Fruit fly (Drosophila melanogaster) whole organism, larva: ENCODE data around the gene ddbt.

ENCODE experiments used
- noc ChIP-seq: fragments of 200-800 bp; sonication (Bioruptor generic); optimal IDR thresholded peaks from 3 replicates; lab custom pipeline; 2019; ENCODE audit warnings: missing biosample characterization, mild to moderate bottlenecking, missing genetic modification characterization, moderate library complexity

ddbt gene

DNA sequence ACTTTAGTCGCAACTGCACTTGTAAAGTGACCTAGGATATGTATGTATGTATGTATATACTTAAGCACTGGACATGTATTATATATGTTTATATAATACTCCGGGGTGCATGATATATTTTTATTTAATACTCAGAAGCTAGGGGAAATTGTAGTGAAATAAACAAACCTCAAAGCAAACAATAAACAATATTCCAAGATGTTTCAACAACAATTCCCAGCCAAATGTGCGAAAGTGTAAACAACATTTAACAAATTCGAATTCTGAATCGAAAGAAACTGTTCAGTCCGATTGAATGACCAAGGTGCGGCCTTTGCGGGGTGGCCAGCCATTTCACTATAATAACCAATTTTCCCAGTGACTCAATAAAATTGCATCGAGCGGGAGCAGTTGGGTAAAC, 23.2 kb downstream of the ddbt start:
- TF ChIP-seq noc (tag; lab: Kevin White, UChicago) = no peak

DNA sequence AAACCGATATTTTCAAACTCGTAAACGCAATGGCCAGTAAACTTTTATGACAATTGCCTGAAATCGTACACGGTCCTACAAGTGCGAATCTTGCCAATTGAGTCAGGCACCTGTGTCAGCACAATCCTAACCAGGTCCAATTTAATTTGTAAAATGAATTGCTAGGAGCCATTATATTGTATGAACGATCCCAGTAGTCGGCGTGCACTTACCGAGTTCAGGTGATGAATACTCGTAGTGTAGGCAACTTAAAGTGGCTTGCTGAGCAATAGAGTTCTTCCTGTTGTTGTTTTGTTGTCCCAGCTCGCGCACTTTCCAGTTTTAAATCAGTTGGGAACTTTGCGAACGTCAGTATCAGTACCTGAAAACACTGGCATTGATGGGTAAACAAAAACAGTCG, 23.7 kb downstream of the ddbt start:
- TF ChIP-seq noc (tag; lab: Kevin White, UChicago) = no peak

DNA sequence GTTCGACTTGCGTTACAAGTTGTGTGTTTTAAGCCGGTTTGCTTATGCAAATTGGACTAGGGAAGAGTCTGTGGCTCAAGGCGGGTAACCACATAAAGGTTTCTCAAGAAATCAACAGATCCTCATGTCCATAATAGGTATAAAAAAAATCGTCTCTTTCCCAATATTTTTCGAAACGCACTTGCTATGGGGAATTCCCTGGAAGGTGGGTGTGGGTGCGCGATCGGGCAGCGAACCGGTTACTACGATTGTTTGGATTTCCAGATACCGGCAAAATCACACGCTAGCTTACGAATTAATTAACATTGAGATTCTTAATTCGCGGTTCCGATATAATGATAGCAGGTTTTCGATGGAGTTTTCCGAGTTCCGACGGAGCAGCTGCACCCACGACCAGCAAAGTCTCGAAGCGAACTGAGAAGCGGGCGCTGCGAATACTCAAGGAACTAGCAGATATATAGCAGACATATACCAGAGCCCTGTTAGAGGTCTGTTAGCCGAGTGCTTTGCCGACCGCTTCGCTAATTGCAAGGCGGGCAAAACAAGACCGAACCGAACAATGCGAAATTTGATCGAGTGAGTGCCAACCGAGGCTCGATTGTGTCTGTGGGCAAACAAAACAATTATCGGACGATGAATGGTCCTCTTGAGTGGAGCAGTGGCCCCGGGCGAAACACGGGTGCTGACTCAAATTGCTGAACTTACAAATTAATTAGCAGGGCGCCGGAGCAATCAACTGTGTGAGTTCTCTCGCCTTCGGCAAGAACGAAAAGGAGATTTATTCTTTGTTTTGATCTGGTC, 24.4 kb downstream of the ddbt start:
- TF ChIP-seq noc (tag; lab: Kevin White, UChicago) = peak; percentile 18

DNA sequence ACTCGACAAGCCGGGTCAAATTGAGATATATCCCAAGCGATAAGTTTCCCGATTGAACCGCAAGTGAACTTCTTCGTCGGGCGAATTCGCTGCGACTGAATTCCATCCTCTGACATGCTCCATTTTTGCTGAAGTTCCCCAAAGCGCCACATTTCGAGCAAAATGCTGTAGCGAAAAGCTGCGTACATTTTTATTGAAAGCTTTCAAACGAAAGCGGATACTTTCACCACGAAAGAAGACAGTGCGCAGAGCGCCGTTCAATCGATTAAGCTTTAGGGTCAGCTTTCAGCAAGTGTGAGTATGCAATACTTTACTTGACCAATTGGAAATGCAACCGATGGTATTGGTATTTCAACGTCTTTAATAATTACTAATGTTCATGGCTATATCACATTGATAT, 26.0 kb downstream of the ddbt start, which contains the start of gene mthl10:
TSS of gene mthl10 (minus strand) at position 77 of the 400 bp plus-strand sequence.
- TF ChIP-seq noc (tag; lab: Kevin White, UChicago) = no peak

DNA sequence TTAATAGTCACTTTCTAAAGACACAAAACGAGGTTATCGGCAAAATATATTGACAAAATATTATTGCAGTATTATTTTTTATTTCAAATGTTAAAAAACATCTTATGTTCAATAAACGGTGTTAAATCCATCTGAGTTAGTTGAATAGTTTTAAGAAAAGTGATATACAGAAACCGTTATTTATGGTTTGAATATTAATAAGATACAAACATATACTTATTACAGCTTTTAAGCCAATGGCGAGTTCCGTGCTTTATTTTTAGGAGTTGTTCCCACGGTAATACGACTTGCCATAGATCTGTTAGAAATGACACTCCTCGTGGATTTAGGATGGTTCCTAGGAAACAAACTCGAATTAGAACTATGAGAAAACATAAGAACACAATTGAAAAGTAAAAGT, 26.4 kb downstream of the ddbt start:
- TF ChIP-seq noc (tag; lab: Kevin White, UChicago) = no peak

DNA sequence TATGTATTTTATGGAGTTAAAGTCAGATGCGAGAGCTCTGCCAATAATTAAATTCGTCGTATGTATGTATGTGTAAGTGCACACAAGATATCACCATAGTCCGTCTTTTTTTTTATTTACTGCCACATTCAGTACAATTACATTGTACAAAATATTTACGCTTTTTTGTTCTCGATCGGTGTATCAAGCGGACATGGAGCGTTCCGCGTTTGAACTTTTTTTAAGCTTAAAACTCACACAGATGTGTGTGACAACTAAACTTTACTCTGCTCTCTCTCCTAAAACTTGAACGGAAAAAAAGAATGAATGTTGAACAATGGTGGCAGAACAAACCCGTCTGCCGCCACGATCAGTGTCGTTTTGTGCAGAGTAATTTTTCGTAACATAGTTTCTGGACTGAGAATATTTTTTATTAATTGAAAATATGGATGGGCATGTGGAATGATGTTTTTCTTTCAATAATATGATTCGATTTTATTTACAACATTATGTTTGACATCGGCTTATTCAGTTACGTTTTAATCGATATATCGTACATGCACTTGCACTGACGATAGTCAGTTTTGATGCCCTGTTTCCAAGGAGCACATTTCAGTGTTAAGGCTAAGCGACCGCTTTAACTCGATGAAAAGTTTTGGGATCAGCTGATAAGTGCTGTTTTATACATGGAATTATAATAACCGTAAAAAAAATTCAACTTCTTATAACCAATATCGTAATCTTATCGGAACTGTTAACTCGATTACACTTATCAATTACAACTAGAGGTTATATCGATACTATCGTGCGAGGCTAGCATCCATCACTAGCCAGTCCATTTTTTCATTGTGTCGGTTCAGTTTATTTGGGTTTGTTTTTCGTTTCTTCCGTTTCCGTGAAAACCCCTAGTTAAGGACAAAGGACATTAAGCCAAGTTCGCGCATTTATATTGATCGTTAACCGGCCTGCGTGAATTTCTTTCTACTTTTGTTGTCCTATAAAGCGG, 30.1 kb downstream of the ddbt start, which contains the start of gene mth:
TSS of gene mth (minus strand) at position 302 of the 985 bp plus-strand sequence.
- peak; percentile 36 for TF ChIP-seq noc (tag; lab: Kevin White, UChicago)

DNA sequence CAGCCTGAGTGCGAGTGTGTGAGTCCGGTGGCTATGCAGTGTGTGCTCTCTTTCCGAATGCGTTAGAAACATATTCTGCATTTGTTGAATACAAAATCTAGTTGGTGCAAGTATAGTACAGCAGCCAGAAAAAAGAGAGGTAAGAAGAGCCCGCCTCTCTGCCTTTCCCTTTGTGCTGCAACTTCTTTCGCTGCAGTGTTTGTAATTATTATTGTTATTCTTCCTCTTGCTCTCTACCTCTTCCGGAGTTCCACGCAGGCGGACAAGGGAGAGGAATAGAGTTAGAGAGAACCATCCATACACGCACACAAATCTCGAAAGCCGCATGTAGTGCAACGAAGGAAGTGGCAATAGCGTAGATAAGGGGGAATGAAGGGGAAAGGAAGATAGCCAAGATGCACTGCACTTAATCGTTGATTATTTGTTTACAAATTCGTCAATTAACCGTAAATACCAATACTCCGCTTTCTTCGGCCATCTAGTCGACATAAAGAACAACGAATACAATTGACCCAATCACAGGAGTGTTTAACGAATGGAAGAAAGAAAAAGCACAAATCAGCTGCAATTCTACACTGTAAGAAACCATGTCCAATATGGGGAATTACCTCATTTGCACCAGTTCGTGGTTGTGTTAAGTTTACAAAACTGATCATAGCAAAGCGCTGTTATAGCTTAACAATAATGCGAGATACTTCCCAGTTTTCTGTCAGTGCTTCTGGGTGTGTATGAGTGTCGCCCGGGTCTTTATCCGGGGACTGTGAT, 30.9 kb downstream of the ddbt start:
- TF ChIP-seq noc (tag; lab: Kevin White, UChicago) = no peak

DNA sequence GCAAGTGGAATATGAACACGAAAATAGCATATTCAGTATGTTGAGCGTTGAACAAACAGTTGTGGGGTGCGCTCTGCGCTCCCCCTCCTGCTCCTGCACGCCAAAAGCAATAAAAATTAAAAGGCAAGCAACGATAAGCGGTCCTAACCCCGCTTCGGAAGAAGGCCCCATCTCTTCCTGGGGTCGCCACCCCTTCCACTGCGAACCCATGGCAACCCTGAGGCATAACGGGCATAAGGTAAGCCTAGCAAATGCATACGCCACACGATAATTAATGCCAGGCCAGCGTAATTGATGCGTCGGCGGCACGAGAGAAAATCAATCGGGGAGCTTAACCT, 31.5 kb downstream of the ddbt start:
- TF ChIP-seq noc (tag; lab: Kevin White, UChicago) = no peak

DNA sequence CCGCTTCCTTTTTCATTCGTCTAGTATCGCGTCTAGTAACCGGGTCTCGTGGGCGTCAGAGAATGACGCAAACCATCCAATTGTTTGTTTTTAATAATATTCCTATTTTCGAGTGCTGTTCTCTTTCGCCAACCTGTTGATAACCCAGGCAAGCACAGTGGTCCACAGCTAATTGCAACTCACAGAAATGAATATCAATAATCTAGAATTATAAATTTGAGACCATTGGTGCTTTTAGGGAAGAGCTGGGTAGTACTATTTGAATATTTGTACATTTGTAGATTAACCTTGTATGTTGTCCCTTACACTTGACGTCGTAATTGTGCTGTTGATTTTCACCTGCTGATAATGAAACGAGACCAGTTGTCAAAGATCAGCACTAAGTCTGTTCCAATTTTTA, 32.9 kb downstream of the ddbt start:
- TF ChIP-seq noc (tag; lab: Kevin White, UChicago) = peak; percentile 51

DNA sequence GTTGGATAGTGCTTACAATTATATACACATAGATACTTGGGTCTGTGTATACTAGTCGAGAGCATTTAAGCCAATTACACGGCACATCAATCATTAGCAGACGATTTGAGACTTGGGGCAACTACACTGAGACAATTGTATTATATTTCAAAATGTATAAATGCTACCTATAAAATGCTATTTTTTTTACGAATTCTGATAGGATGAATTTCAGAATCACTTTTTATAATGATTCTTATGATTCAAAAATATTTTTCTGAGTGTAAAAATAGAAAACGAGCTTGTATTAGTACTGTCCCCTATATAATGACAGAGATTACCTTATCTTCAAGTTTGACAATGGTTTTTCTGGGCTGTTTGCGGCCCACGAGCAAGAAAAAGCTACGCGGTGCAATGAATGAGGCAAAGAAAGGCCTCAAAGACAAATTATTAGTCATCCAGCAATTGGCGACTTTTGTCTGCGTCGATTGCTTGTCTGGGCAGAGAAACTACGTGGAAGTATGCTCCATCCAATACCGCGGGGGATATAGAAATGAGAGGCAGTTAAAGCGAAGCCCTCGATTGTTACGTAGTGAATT, 33.9 kb downstream of the ddbt start:
- peak; percentile 91 for TF ChIP-seq noc (tag; lab: Kevin White, UChicago)

DNA sequence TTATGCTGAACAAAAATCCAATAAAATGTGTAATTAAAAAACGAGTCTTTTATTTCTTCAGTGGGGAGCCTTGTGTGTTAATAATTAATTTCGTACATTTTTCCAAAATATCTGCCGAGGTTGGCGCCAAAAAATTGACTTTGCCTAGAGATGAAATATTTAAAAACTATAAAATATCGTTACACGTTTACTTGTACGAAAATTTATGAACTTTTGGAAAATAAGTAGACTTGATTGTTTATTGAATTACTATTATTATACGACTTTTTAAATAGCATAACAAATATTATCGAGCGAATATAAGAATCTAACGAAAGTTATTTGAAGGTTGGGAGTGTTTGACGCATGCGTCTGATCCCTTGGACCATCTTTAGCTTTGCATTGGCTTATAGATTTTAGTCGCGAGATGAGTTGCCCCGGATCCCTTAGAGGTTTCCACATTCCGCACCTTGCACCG, 39.2 kb downstream of the ddbt start, which contains the start of gene CG1231:
TSS of gene CG1231 (plus strand) at position 407 of the 457 bp plus-strand sequence.
- no peak for TF ChIP-seq noc (tag; lab: Kevin White, UChicago)

DNA sequence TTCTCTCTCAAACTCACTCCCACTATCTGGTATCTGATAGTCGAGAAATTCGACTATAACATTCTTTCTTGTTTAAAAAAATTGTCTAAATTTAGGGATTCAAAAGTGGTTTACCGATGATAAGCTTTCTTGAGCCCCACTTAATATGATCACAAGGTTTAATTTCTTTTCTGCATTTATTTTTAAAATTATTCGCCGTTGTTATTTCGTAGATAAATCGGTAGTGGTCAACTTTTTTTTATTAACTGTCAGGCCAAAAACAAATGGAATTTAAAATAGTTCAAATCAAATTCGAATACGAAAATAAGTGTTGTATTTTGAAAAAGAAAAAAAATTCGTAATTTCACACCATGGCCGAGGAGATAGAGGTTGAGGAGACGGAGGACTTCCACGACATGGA, 40.8 kb downstream of the ddbt start, which contains the start of gene Roc1b:
TSS of gene Roc1b (plus strand) at position 301 of the 400 bp plus-strand sequence.
- TF ChIP-seq noc (tag; lab: Kevin White, UChicago) = no peak

DNA sequence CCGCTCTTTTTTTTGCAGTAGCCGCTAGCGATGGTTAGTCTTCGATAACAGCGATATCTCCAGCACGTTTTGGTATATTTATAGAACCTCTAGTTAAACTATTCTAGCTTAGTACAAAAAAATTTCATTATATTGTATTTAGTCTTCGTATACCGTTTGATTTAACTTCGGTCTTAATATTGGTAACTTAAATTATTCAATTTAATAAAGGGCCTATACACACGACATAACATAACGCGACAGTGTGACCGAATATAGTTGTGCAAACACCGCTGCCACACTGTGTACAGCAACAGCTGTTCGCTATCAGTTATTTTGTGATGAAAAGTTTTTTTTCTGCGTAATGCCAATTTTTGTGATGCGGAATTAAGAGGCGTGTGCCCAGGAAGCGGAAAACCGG, 44.3 kb downstream of the ddbt start, which contains the start of the genes Cdc5 and CG1233:
TSS of gene Cdc5 (minus strand) at position 183 of the 400 bp plus-strand sequence.
TSS of gene CG1233 (plus strand) at position 272 of the 400 bp plus-strand sequence.
- TF ChIP-seq noc (tag; lab: Kevin White, UChicago) = no peak

DNA sequence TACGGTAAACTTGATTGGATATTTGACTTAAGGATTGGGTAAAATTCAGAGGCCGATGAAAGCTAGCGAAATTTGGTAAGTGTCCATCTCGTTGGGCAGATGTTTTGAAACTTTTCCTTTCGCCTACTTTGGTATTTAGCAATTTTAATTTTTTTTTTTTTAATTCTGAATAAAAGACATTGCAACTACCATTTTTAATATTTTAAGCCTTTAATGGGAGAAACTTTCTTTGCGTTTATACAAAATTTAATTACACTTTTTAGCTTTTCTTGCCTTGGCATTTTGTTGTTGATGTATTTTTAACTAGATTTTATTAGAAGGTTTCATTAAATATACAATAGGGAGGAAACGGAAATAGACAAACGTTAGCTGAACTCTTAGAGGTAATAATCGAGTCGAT, 49.5 kb downstream of the ddbt start, which contains the start of gene CG13884:
TSS of gene CG13884 (minus strand) at position 101 of the 400 bp plus-strand sequence.
- TF ChIP-seq noc (tag; lab: Kevin White, UChicago) = no peak
